Worm (Caenorhabditis elegans) whole organism, midembryonic: ENCODE measurements around the gene F21D9.2.

Experiments used
- T22C8.4 ChIP-seq: fragments of 200-800 bp; sonication (Bioruptor generic); IDR thresholded peaks from 2 replicates; pipeline ENCODE4 v1.3.6; 2022; ENCODE audit warnings: missing genetic modification characterization, missing compliant biosample characterization
- klf-2 ChIP-seq: fragments of 200-800 bp; sonication (Bioruptor generic); conservative IDR thresholded peaks from 2 replicates; pipeline ENCODE4 v1.3.6; 2022; ENCODE audit warnings: missing genetic modification reagents, missing genetic modification characterization, missing compliant biosample characterization

ce11 chrV:19217675-19218074 lies 44.6 kb downstream of the F21D9.2 start, which contains the start of gene oac-49:
- TF ChIP-seq klf-2 (GFP tag; lab: Robert Waterston, UW): no peak
- TF ChIP-seq T22C8.4 (GFP tag; lab: Robert Waterston, UW): no peak
